Worm (Caenorhabditis elegans): ENCODE measurements around the gene F21C10.3.

The F21C10.3 gene

ce11 chrV:9127773-9128172 is at the start of gene F21C10.3:
TSS of gene F21C10.3 (plus strand) at chrV:9128073.
- TF ChIP-seq dpl-1 (GFP tag; optimal IDR thresholded peaks at IDR 0.05) = no peak
- no peak for TF ChIP-seq elt-2 (tag; optimal IDR thresholded peaks at IDR 0.05)
- TF ChIP-seq isw-1 (GFP tag; IDR thresholded peaks at IDR 0.05) = no peak
- TF ChIP-seq egl-13 (tag; optimal IDR thresholded peaks at IDR 0.05) = no peak
- no peak for TF ChIP-seq lin-13 (GFP tag; optimal IDR thresholded peaks at IDR 0.05)
- no peak for TF ChIP-seq hlh-4 (tag; optimal IDR thresholded peaks at IDR 0.05)
- no peak for TF ChIP-seq hpl-2 (GFP tag; optimal IDR thresholded peaks at IDR 0.05)
- TF ChIP-seq tbx-2 (tag; optimal IDR thresholded peaks at IDR 0.05) = no peak
- no peak for TF ChIP-seq tlp-1 (tag; optimal IDR thresholded peaks at IDR 0.05)

ce11 chrV:9078815-9079525 is 48.9 kb upstream of the F21C10.3 start:
- peak; percentile 35 for TF ChIP-seq lin-14 (GFP tag; optimal IDR thresholded peaks at IDR 0.05)
- TF ChIP-seq lin-15B (tag; optimal IDR thresholded peaks at IDR 0.05) = no peak
- peak; percentile 1 for TF ChIP-seq nhr-90 (tag; optimal IDR thresholded peaks at IDR 0.05; ENCODE audit: poor library complexity)
- no peak for TF ChIP-seq zip-4 (GFP tag; optimal IDR thresholded peaks at IDR 0.05)
- TF ChIP-seq unc-30 (tag; optimal IDR thresholded peaks at IDR 0.05) = no peak
- TF ChIP-seq Y116A8C.19 (tag; optimal IDR thresholded peaks at IDR 0.05; ENCODE audit: borderline replicate concordance) = no peak
- no peak for TF ChIP-seq fkh-4 (tag; optimal IDR thresholded peaks at IDR 0.05; ENCODE audit: borderline replicate concordance)
- no peak for TF ChIP-seq nhr-47 (tag; optimal IDR thresholded peaks at IDR 0.05)
- TF ChIP-seq C04F5.9 (tag; optimal IDR thresholded peaks at IDR 0.05) = no peak
- TF ChIP-seq nhr-76 (tag; optimal IDR thresholded peaks at IDR 0.05) = no peak
- TF ChIP-seq swsn-7 (tag; optimal IDR thresholded peaks at IDR 0.05) = no peak
- peak in 1 of 2 experiments; percentile 70 for TF ChIP-seq lin-35 (GFP tag; optimal IDR thresholded peaks at IDR 0.05)
- no peak for TF ChIP-seq grh-1 (GFP tag; IDR thresholded peaks at IDR 0.05)
- TF ChIP-seq nhr-77 (tag; optimal IDR thresholded peaks at IDR 0.05) = no peak
- TF ChIP-seq nhr-28 (tag; optimal IDR thresholded peaks at IDR 0.05) = no peak
- no peak for TF ChIP-seq hpl-2 (GFP tag; optimal IDR thresholded peaks at IDR 0.05)
- TF ChIP-seq isw-1 (GFP tag; IDR thresholded peaks at IDR 0.05) = no peak
- no peak for TF ChIP-seq ztf-4 (tag; optimal IDR thresholded peaks at IDR 0.05)
- TF ChIP-seq nhr-237 (tag; optimal IDR thresholded peaks at IDR 0.05) = no peak
- peak; percentile 37 for TF ChIP-seq snu-23 (GFP tag; optimal IDR thresholded peaks at IDR 0.05)
- no peak for TF ChIP-seq rnt-1 (tag; optimal IDR thresholded peaks at IDR 0.05)
- no peak for TF ChIP-seq F16B12.6 (tag; optimal IDR thresholded peaks at IDR 0.05)
- peak; percentile 9 for TF ChIP-seq tbx-2 (tag; optimal IDR thresholded peaks at IDR 0.05)
- TF ChIP-seq ces-1 (GFP tag; optimal IDR thresholded peaks at IDR 0.05) = no peak
- peak; percentile 78 for TF ChIP-seq nhr-85 (tag)
- TF ChIP-seq pag-3 (tag; optimal IDR thresholded peaks at IDR 0.05; ENCODE audit: borderline replicate concordance, insufficient read depth) = no peak
- TF ChIP-seq vab-15 (tag; optimal IDR thresholded peaks at IDR 0.05) = no peak
- TF ChIP-seq elt-2 (tag; optimal IDR thresholded peaks at IDR 0.05) = peak; percentile 75
- no peak for TF ChIP-seq ceh-82 (tag; optimal IDR thresholded peaks at IDR 0.05)
- peak; percentile 37 for TF ChIP-seq nhr-71 (tag; optimal IDR thresholded peaks at IDR 0.05)
- TF ChIP-seq blmp-1 (tag; optimal IDR thresholded peaks at IDR 0.05) = peak; percentile 87
- no peak for TF ChIP-seq sox-4 (tag; optimal IDR thresholded peaks at IDR 0.05)
- no peak for TF ChIP-seq pax-3 (tag; optimal IDR thresholded peaks at IDR 0.05)
- no peak for TF ChIP-seq lsy-2 (tag; optimal IDR thresholded peaks at IDR 0.05)
- TF ChIP-seq mep-1 (tag; optimal IDR thresholded peaks at IDR 0.05) = no peak
- peak in 1 of 2 experiments; percentile 45 for TF ChIP-seq mdl-1 (tag; optimal IDR thresholded peaks at IDR 0.05)
- no peak for TF ChIP-seq alr-1 (tag; optimal IDR thresholded peaks at IDR 0.05; ENCODE audit: borderline replicate concordance)
- TF ChIP-seq xbp-1 (tag; optimal IDR thresholded peaks at IDR 0.05) = no peak
- no peak for TF ChIP-seq ceh-90 (tag; optimal IDR thresholded peaks at IDR 0.05)
- no peak for TF ChIP-seq ets-5 (GFP tag; IDR thresholded peaks at IDR 0.05)
- TF ChIP-seq skn-1 (tag; optimal IDR thresholded peaks at IDR 0.05) = peak; percentile 22
- TF ChIP-seq jun-1 (tag; optimal IDR thresholded peaks at IDR 0.05) = peak; percentile 26
- no peak for TF ChIP-seq egl-27 (tag; optimal IDR thresholded peaks at IDR 0.05)
- TF ChIP-seq fos-1 (tag; optimal IDR thresholded peaks at IDR 0.05) = no peak
- no peak for TF ChIP-seq aha-1 (tag; optimal IDR thresholded peaks at IDR 0.05)

Data from whole organism, L1 larva.